Worm (Caenorhabditis elegans): ENCODE data around the gene hyls-1.
A peak's percentile ranks its signal among the peaks of the same experiment; 100 is the strongest.

Gene hyls-1

DNA sequence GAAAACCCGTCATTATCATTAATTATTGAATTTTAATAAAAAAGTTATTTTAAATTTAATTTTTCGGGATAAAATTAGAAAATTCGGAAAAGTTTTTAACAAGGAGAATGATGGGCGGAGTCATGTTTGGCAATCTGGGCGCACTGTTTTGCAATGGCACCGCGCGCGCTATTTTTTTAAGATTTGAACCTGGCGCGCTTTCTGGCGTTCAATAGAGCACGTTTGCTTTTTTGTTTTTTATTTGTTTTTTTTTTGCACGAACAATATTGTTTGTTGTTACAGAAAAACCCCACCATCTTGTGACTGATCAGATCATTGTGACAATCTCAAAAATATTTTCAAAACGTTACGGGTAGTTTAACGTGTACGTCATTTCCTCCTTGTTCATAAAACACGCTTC is at the start of gene hyls-1:
Gene hyls-1 (plus strand): TSS at position 249 of the 400 bp plus-strand sequence.
- TF ChIP-seq ceh-31 (tag; optimal IDR thresholded peaks at IDR 0.05) = peak; percentile 57
- peak; percentile 7 for TF ChIP-seq ztf-16 (tag; optimal IDR thresholded peaks at IDR 0.05)
- no peak for TF ChIP-seq ahr-1 (tag; optimal IDR thresholded peaks at IDR 0.05)
- peak; percentile 74 for TF ChIP-seq pax-1 (tag; optimal IDR thresholded peaks at IDR 0.05)
- no peak for TF ChIP-seq K09A11.1 (tag; optimal IDR thresholded peaks at IDR 0.05; ENCODE audit: insufficient read depth)
- TF ChIP-seq ceh-18 (tag; optimal IDR thresholded peaks at IDR 0.05) = peak; percentile 58
- peak; percentile 82 for TF ChIP-seq nfya-1 (tag; optimal IDR thresholded peaks at IDR 0.05)
- TF ChIP-seq hlh-6 (tag; optimal IDR thresholded peaks at IDR 0.05) = no peak
- no peak for TF ChIP-seq rnt-1 (tag; optimal IDR thresholded peaks at IDR 0.05)
- TF ChIP-seq unc-42 (tag; optimal IDR thresholded peaks at IDR 0.05) = peak; percentile 59
- TF ChIP-seq mec-3 (tag; optimal IDR thresholded peaks at IDR 0.05; ENCODE audit: borderline replicate concordance) = no peak
- no peak for TF ChIP-seq eyg-1 (tag; optimal IDR thresholded peaks at IDR 0.05)
- TF ChIP-seq fkh-6 (tag; optimal IDR thresholded peaks at IDR 0.05) = no peak
- TF ChIP-seq ceh-14 (tag; optimal IDR thresholded peaks at IDR 0.05) = peak; percentile 25
- TF ChIP-seq ceh-45 (GFP tag; IDR thresholded peaks at IDR 0.05) = no peak
- peak; percentile 36 for TF ChIP-seq elt-2 (tag; optimal IDR thresholded peaks at IDR 0.05)
- no peak for TF ChIP-seq hlh-13 (GFP tag; optimal IDR thresholded peaks at IDR 0.05)
- no peak for TF ChIP-seq che-1 (tag; optimal IDR thresholded peaks at IDR 0.05)
- TF ChIP-seq unc-55 (GFP tag; optimal IDR thresholded peaks at IDR 0.05) = no peak

DNA sequence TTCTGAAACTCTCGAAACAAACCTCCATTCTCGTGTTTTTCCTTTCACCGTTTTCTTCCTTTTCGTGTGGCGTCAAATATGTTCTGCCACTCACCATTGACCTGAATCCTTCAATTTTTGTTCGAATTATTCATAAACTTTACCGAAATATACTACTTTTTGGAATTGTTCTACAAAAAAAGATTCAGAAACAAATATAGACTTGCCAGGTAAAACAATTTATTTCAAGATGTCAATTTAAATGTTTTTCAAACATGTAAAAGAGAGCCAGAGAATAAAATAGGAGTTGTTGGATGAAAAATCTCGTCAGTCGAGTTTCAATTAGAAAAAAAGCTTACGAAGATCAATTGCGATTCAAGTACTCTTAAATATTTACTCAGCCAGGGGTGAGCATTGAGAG is 43.6 kb upstream of the hyls-1 start, which contains the start of gene F09G2.8:
Gene F09G2.8 (minus strand): TSS at position 101 of the 400 bp plus-strand sequence.
- TF ChIP-seq ama-1 (optimal IDR thresholded peaks at IDR 0.05) (no peak), pros-1 (tag; optimal IDR thresholded peaks at IDR 0.05) (no peak), pqm-1 (tag; optimal IDR thresholded peaks at IDR 0.05) (no peak), ztf-16 (tag; optimal IDR thresholded peaks at IDR 0.05) (no peak), syd-9 (tag; optimal IDR thresholded peaks at IDR 0.05) (no peak), pag-3 (tag; optimal IDR thresholded peaks at IDR 0.05; ENCODE audit: borderline replicate concordance) (no peak), ceh-2 (tag; optimal IDR thresholded peaks at IDR 0.05) (no peak), odd-2 (tag; optimal IDR thresholded peaks at IDR 0.05) (no peak), gmeb-2 (tag; optimal IDR thresholded peaks at IDR 0.05) (no peak), che-1 (tag; optimal IDR thresholded peaks at IDR 0.05) (no peak), K09A11.1 (tag; optimal IDR thresholded peaks at IDR 0.05; ENCODE audit: insufficient read depth) (no peak), C08G9.2 (tag; optimal IDR thresholded peaks at IDR 0.05) (no peak), hlh-8 (tag; optimal IDR thresholded peaks at IDR 0.05) (no peak), hlh-30 (tag; optimal IDR thresholded peaks at IDR 0.05; ENCODE audit: insufficient read depth) (no peak)

DNA sequence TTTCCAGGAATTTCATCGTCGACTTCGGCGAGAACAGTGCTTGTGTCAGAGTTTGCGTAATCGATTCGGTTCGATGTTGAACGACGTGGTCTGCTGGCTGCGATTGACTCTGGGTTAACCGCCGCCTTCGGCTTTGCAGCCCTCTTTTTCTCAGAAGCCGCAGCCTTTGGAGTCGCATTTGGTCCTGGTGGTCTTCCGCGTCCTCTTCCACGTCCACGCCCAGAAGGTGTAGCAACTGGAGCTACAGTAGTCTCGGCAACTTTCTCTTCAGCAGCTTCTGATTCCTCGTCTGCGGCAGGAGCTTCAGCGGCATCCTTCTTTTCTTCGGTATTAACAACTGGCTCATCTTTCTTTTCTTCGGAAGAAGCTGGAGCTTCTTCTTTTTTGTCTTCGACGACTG is 42.4 kb upstream of the hyls-1 start:
- TF ChIP-seq ceh-18 (tag; optimal IDR thresholded peaks at IDR 0.05) (no peak), pag-3 (tag; optimal IDR thresholded peaks at IDR 0.05; ENCODE audit: borderline replicate concordance) (no peak), hlh-6 (tag; optimal IDR thresholded peaks at IDR 0.05) (no peak)

DNA sequence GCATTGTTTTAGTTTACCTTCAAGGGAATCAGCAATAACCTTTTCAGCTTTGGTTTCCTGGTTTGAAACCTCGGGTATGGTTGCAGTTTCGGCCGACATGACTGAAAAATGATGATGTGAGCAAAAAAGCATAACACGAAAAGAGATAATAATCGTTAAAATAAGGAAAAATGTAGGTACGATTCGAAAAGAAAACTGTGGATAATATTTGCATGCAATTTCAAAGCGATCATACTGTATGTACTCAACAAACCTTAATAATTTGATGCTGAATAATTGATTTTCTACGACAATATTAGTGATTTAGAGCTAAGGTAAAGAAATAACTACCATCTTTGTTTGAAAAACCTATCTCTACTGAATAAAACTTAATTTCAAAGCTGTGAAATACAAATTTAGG is 41.1 kb upstream of the hyls-1 start, which contains the start of gene attf-2:
Gene attf-2 (minus strand): TSS at position 101 of the 400 bp plus-strand sequence.
- TF ChIP-seq unc-86 (tag; optimal IDR thresholded peaks at IDR 0.05) = no peak
- no peak for TF ChIP-seq pat-9 (tag; optimal IDR thresholded peaks at IDR 0.05)
- no peak for TF ChIP-seq Y22D7AL.16 (tag; optimal IDR thresholded peaks at IDR 0.05)
- TF ChIP-seq ceh-19 (GFP tag; optimal IDR thresholded peaks at IDR 0.05) = no peak
- TF ChIP-seq lim-6 (tag; optimal IDR thresholded peaks at IDR 0.05) = no peak
- no peak for TF ChIP-seq unc-3 (GFP tag; conservative IDR thresholded peaks at IDR 0.05)
- no peak for TF ChIP-seq unc-3 (tag; optimal IDR thresholded peaks at IDR 0.05)
- no peak for TF ChIP-seq ceh-9 (tag; optimal IDR thresholded peaks at IDR 0.05)
- TF ChIP-seq madf-2 (tag; optimal IDR thresholded peaks at IDR 0.05) = no peak
- TF ChIP-seq hlh-6 (tag; optimal IDR thresholded peaks at IDR 0.05) = no peak
- TF ChIP-seq ztf-16 (tag; optimal IDR thresholded peaks at IDR 0.05) = no peak
- no peak for TF ChIP-seq fkh-10 (GFP tag; optimal IDR thresholded peaks at IDR 0.05)
- TF ChIP-seq rnt-1 (tag; optimal IDR thresholded peaks at IDR 0.05) = no peak
- no peak for TF ChIP-seq ceh-48 (tag; optimal IDR thresholded peaks at IDR 0.05)
- TF ChIP-seq ceh-14 (tag; optimal IDR thresholded peaks at IDR 0.05) = no peak
- no peak for TF ChIP-seq ceh-31 (tag; optimal IDR thresholded peaks at IDR 0.05)
- TF ChIP-seq elt-2 (tag; optimal IDR thresholded peaks at IDR 0.05) = no peak
- TF ChIP-seq gmeb-2 (tag; optimal IDR thresholded peaks at IDR 0.05) = no peak
